Worm (Caenorhabditis elegans) whole organism, L4 larva: ENCODE measurements around the gene mai-1.
"Not testable (repeated sequence)": the region's sequence is repeated elsewhere in the genome, so short reads cannot be mapped to it uniquely, and the experiment has no call there.

Experiments
- attf-4 ChIP-seq: sonication (generic microtip); optimal IDR thresholded peaks from 3 replicates; lab custom pipeline; 2017; ENCODE audit warnings: missing biosample characterization, missing genetic modification characterization
- ceh-44 ChIP-seq: fragments of 200-800 bp; sonication (Bioruptor generic); IDR thresholded peaks from 2 replicates; pipeline ENCODE4 v1.3.6; 2022; ENCODE audit warnings: missing genetic modification reagents, missing genetic modification characterization, missing compliant biosample characterization
- ceh-82 ChIP-seq: sonication (generic microtip); optimal IDR thresholded peaks from 2 replicates; lab custom pipeline; 2017; ENCODE audit warnings: missing biosample characterization, missing genetic modification characterization
- ces-1 ChIP-seq: fragments of 150-350 bp; sonication (generic microtip); optimal IDR thresholded peaks from 4 replicates; lab custom pipeline; 2014; ENCODE audit warnings: missing biosample characterization, missing genetic modification reagents, missing genetic modification characterization
- dve-1 ChIP-seq: sonication (generic microtip); optimal IDR thresholded peaks from 2 replicates; lab custom pipeline; 2017; ENCODE audit warnings: antibody characterized with exemption, mild to moderate bottlenecking, missing genetic modification characterization, missing compliant biosample characterization; ENCODE audit not compliant: insufficient read depth
- hlh-30 ChIP-seq: sonication (generic microtip); optimal IDR thresholded peaks from 2 replicates; lab custom pipeline; 2017; ENCODE audit warnings: antibody characterized with exemption, mild to moderate bottlenecking, missing genetic modification characterization, missing compliant biosample characterization; ENCODE audit not compliant: insufficient read depth
- lin-39 ChIP-seq: fragments of 150-350 bp; optimal IDR thresholded peaks from 2 replicates; lab custom pipeline; 2014; ENCODE audit warnings: missing biosample characterization, missing genetic modification reagents, missing genetic modification characterization
- nhr-111 ChIP-seq: fragments of 200-800 bp; sonication (Bioruptor generic); optimal IDR thresholded peaks from 2 replicates; lab custom pipeline; 2018; ENCODE audit warnings: mild to moderate bottlenecking, missing genetic modification characterization, missing compliant biosample characterization
- nhr-25 ChIP-seq: sonication (generic microtip); optimal IDR thresholded peaks from 2 replicates; lab custom pipeline; 2017; ENCODE audit warnings: missing genetic modification characterization, mild to moderate bottlenecking, missing compliant biosample characterization, antibody characterized with exemption, moderate library complexity, borderline replicate concordance; ENCODE audit not compliant: insufficient read depth
- pha-4 ChIP-seq, 2 experiments: fragments of 150-350 bp in 1 of 2; fragments of 200-800 bp in 1 of 2; sonication (Bioruptor generic) in 1 of 2; IDR thresholded peaks in 1 of 2; optimal IDR thresholded peaks in 1 of 2; 2 replicates each; pipeline versions ENCODE4 v1.3.6 to Lab custom; 2014 to 2022; ENCODE audit warnings: missing genetic modification characterization in 2 of 2, missing genetic modification reagents in 2 of 2, missing biosample characterization in 1 of 2, missing compliant biosample characterization in 1 of 2
- pqm-1 ChIP-seq: sonication (generic microtip); optimal IDR thresholded peaks from 2 replicates; lab custom pipeline; 2017; ENCODE audit warnings: missing biosample characterization, missing genetic modification characterization
- skn-1 ChIP-seq: fragments of 150-350 bp; optimal IDR thresholded peaks from 2 replicates; lab custom pipeline; 2014; ENCODE audit warnings: missing biosample characterization, missing genetic modification characterization
- ztf-11 ChIP-seq: fragments of 150-350 bp; optimal IDR thresholded peaks from 2 replicates; lab custom pipeline; 2014; ENCODE audit warnings: missing biosample characterization, missing genetic modification characterization

DNA sequence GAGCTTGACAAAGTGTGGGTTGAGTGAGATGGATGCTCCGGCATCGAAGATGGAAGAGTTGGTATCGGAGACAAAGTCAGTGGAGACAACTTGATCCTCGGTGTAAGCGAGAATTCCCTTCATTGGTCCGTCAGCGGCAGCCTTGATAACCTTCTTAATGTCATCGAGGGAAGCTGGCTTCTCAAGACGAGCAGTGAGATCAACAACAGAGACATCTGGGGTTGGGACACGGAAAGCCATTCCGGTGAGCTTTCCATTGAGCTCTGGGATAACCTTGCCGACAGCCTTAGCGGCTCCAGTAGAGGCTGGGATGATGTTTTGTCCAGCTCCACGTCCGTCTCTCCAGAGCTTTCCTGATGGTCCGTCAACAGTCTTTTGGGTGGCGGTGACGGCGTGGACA, 4.1 kb downstream of the mai-1 start:
- not testable (repeated sequence) for TF ChIP-seq lin-39 (tag; lab: Kevin White, UChicago); pha-4 (GFP tag; IDR thresholded peaks at IDR 0.05; lab: Robert Waterston, UW); pha-4 (tag; optimal IDR thresholded peaks at IDR 0.05; lab: Kevin White, UChicago); attf-4 (tag; lab: Kevin White, UChicago); ztf-11; ces-1 (GFP tag; lab: Kevin White, UChicago); ceh-44 (GFP tag; lab: Robert Waterston, UW); hlh-30; skn-1 (tag; lab: Kevin White, UChicago); nhr-111 (GFP tag; lab: Kevin White, UChicago); nhr-25; ceh-82 (tag; lab: Kevin White, UChicago); dve-1 (tag; lab: Kevin White, UChicago); pqm-1 (tag; lab: Kevin White, UChicago)
